Fruit fly (Drosophila melanogaster): Measurements from ENCODE around the gene tau.

The tau gene

dm6 chr3R:27607218-27607929 is 49.4 kb downstream of the tau start, which contains the start of the genes dsd and Tusp (continued):
- peak; percentile 55 for TF ChIP-seq CG34406 (GFP tag; optimal IDR thresholded peaks at IDR 0.05)
- peak; percentile 82 for TF ChIP-seq svp (GFP tag)
- TF ChIP-seq Hr38 (GFP tag; optimal IDR thresholded peaks at IDR 0.05) = no peak
- peak; percentile 29 for TF ChIP-seq CG8319 (GFP tag; optimal IDR thresholded peaks at IDR 0.05)
- peak; percentile 71 for TF ChIP-seq CG32006 (GFP tag; optimal IDR thresholded peaks at IDR 0.05)
- TF ChIP-seq Gug (GFP tag; IDR thresholded peaks at IDR 0.05) = peak; percentile 43
- TF ChIP-seq CG6792 (GFP tag; optimal IDR thresholded peaks at IDR 0.05) = peak; percentile 55
- peak; percentile 29 for TF ChIP-seq Smox (GFP tag; optimal IDR thresholded peaks at IDR 0.05)
- TF ChIP-seq CG4318 (GFP tag; optimal IDR thresholded peaks at IDR 0.05) = peak; percentile 56
- TF ChIP-seq CG6854 (GFP tag; optimal IDR thresholded peaks at IDR 0.05) = peak; percentile 21

- TF ChIP-seq CG6163 (GFP tag; IDR thresholded peaks at IDR 0.05) = peak; percentile 22; the same call in 1 of the 3 replicates
- no peak for TF ChIP-seq cyc (GFP tag; optimal IDR thresholded peaks at IDR 0.05)
- peak; percentile 73 for TF ChIP-seq Eip78C (GFP tag)
- TF ChIP-seq Hr4 (GFP tag; optimal IDR thresholded peaks at IDR 0.05) = peak; percentile 17
- no peak for TF ChIP-seq CG6854 (GFP tag; optimal IDR thresholded peaks at IDR 0.05)
- peak; percentile 97 for TF ChIP-seq svp (GFP tag)
- no peak for TF ChIP-seq Ets96B (tag; optimal IDR thresholded peaks at IDR 0.05)
- no peak for TF ChIP-seq CG11294 (GFP tag; IDR thresholded peaks at IDR 0.05)
- TF ChIP-seq fkh (GFP tag; optimal IDR thresholded peaks at IDR 0.05) = peak; percentile 69
- TF ChIP-seq CG15336 (GFP tag; IDR thresholded peaks at IDR 0.05) = 0 out of 2 replicates have a peak, but pooled peaks have one; percentile 6
Measured at dm6 chr3R:27605534-27606250, 51.1 kb downstream of the tau start.

- TF ChIP-seq CG6808 (GFP tag; optimal IDR thresholded peaks at IDR 0.05) (peak; percentile 21), CG32006 (GFP tag; optimal IDR thresholded peaks at IDR 0.05) (peak; percentile 86), achi (GFP tag; optimal IDR thresholded peaks at IDR 0.05) (peak; percentile 44), Hr38 (GFP tag; optimal IDR thresholded peaks at IDR 0.05) (no peak), Eip78C (GFP tag) (peak; percentile 90), CG6854 (GFP tag; optimal IDR thresholded peaks at IDR 0.05) (no peak), CG34406 (GFP tag; optimal IDR thresholded peaks at IDR 0.05) (peak; percentile 46), CG4318 (GFP tag; optimal IDR thresholded peaks at IDR 0.05) (peak; percentile 55), CG3032 (tag; optimal IDR thresholded peaks at IDR 0.05) (peak; percentile 3), CG6276 (GFP tag; optimal IDR thresholded peaks at IDR 0.05) (peak; percentile 65), Eip75B (GFP tag; optimal IDR thresholded peaks at IDR 0.05) (peak; percentile 48), svp (GFP tag) (peak; percentile 81), Ets96B (tag; optimal IDR thresholded peaks at IDR 0.05) (peak; percentile 29), Hr39 (GFP tag; optimal IDR thresholded peaks at IDR 0.05) (peak; percentile 32), dac (GFP tag; optimal IDR thresholded peaks at IDR 0.05) (no peak), CG10631 (GFP tag; optimal IDR thresholded peaks at IDR 0.05) (peak; percentile 58), lz (GFP tag; optimal IDR thresholded peaks at IDR 0.05) (peak; percentile 56), CG6792 (GFP tag; optimal IDR thresholded peaks at IDR 0.05) (peak; percentile 41), CG11762 (GFP tag; optimal IDR thresholded peaks at IDR 0.05; ENCODE audit: insufficient read depth) (no peak), Lpt (GFP tag; optimal IDR thresholded peaks at IDR 0.05) (no peak), OdsH (GFP tag; optimal IDR thresholded peaks at IDR 0.05) (peak; percentile 68), CG8119 (GFP tag; IDR thresholded peaks at IDR 0.05) (peak; percentile 48; the same call in 2 of the 3 replicates), cyc (GFP tag; optimal IDR thresholded peaks at IDR 0.05) (peak; percentile 23), CG1621 (tag; optimal IDR thresholded peaks at IDR 0.05) (peak; percentile 16), spab (GFP tag; optimal IDR thresholded peaks at IDR 0.05) (peak; percentile 48), acj6 (GFP tag; optimal IDR thresholded peaks at IDR 0.05) (peak; percentile 58), Blimp-1 (GFP tag; optimal IDR thresholded peaks at IDR 0.05) (no peak), CG10669 (GFP tag; optimal IDR thresholded peaks at IDR 0.05) (peak; percentile 44), CG3919 (GFP tag; optimal IDR thresholded peaks at IDR 0.05) (peak; percentile 42), CG6163 (GFP tag; IDR thresholded peaks at IDR 0.05) (peak; percentile 50; the same call in 1 of the 3 replicates), topi (GFP tag; optimal IDR thresholded peaks at IDR 0.05) (peak; percentile 47), salr (GFP tag; optimal IDR thresholded peaks at IDR 0.05) (peak; percentile 27 to 74), CG15336 (GFP tag; IDR thresholded peaks at IDR 0.05) (peak; percentile 71), Eip93F (GFP tag; optimal IDR thresholded peaks at IDR 0.05) (no peak), eg (GFP tag; IDR thresholded peaks at IDR 0.05) (peak; percentile 64; the same call in 2 of the 3 replicates)
Measured at dm6 chr3R:27604636-27605443, 52.0 kb downstream of the tau start.
